Worm (Caenorhabditis elegans): ENCODE measurements around the gene Y102A11A.2.

ce11 chrX:2051602-2052001 is 25.2 kb downstream of the Y102A11A.2 start, which contains the start of gene Y102A11A.1:
- TF ChIP-seq fkh-10 (GFP tag; optimal IDR thresholded peaks at IDR 0.05) (no peak), ceh-2 (tag; optimal IDR thresholded peaks at IDR 0.05) (no peak), ceh-31 (tag; optimal IDR thresholded peaks at IDR 0.05) (no peak), hlh-8 (tag; optimal IDR thresholded peaks at IDR 0.05) (no peak), pqm-1 (tag; optimal IDR thresholded peaks at IDR 0.05) (no peak), nhr-11 (tag; optimal IDR thresholded peaks at IDR 0.05) (no peak), syd-9 (tag; optimal IDR thresholded peaks at IDR 0.05) (no peak), ceh-14 (tag; optimal IDR thresholded peaks at IDR 0.05) (no peak), hlh-30 (tag; optimal IDR thresholded peaks at IDR 0.05; ENCODE audit: insufficient read depth) (no peak), pax-1 (tag; optimal IDR thresholded peaks at IDR 0.05) (no peak), unc-55 (GFP tag; optimal IDR thresholded peaks at IDR 0.05) (no peak), ets-4 (tag; optimal IDR thresholded peaks at IDR 0.05) (no peak), ceh-18 (tag; optimal IDR thresholded peaks at IDR 0.05) (no peak)

Data from whole organism, late embryonic.